Worm (Caenorhabditis elegans): ENCODE measurements around the gene spe-18.

spe-18 gene

ce11 chrII:13122720-13123119 is 30.5 kb downstream of the spe-18 start, which contains the start of gene bath-45:
Gene bath-45, plus strand, starts transcription at chrII:13123020.
- TF ChIP-seq ztf-1 (GFP tag; conservative IDR thresholded peaks at IDR 0.05) (no peak), ZK546.5 (tag; optimal IDR thresholded peaks at IDR 0.05) (no peak), gmeb-1 (tag; optimal IDR thresholded peaks at IDR 0.05) (no peak), lin-11 (tag; optimal IDR thresholded peaks at IDR 0.05) (no peak), fos-1 (tag; optimal IDR thresholded peaks at IDR 0.05) (no peak), mab-5 (tag; optimal IDR thresholded peaks at IDR 0.05) (no peak), nhr-11 (tag; optimal IDR thresholded peaks at IDR 0.05) (no peak), lin-13 (GFP tag; optimal IDR thresholded peaks at IDR 0.05) (no peak), egl-27 (tag; optimal IDR thresholded peaks at IDR 0.05) (no peak), nhr-10 (tag; optimal IDR thresholded peaks at IDR 0.05) (no peak), zag-1 (tag; optimal IDR thresholded peaks at IDR 0.05) (no peak), C34F6.9 (tag; optimal IDR thresholded peaks at IDR 0.05) (no peak), sma-3 (GFP tag; optimal IDR thresholded peaks at IDR 0.05) (no peak), skn-1 (tag; optimal IDR thresholded peaks at IDR 0.05) (no peak), mbf-1 (tag; optimal IDR thresholded peaks at IDR 0.05) (no peak)

ce11 chrII:13117135-13117534 is 36.1 kb downstream of the spe-18 start, which contains the start of gene gfm-1:
Gene gfm-1, plus strand, starts transcription at chrII:13117483.
- TF ChIP-seq lin-11 (tag; optimal IDR thresholded peaks at IDR 0.05) = peak; percentile 1
- peak; percentile 70 for TF ChIP-seq unc-55 (GFP tag; optimal IDR thresholded peaks at IDR 0.05)
- no peak for TF ChIP-seq R02D3.7 (tag; optimal IDR thresholded peaks at IDR 0.05)
- peak in 1 of 2 experiments; percentile 12 for TF ChIP-seq mdl-1 (tag; optimal IDR thresholded peaks at IDR 0.05)
- peak; percentile 71 for TF ChIP-seq F13H6.1 (tag; optimal IDR thresholded peaks at IDR 0.05)
- TF ChIP-seq crh-2 (tag; optimal IDR thresholded peaks at IDR 0.05) = peak; percentile 50
- TF ChIP-seq ama-1 (optimal IDR thresholded peaks at IDR 0.05) = no peak
- peak; percentile 22 for TF ChIP-seq fos-1 (tag; optimal IDR thresholded peaks at IDR 0.05)
- peak; percentile 44 to 77 for TF ChIP-seq lsy-2 (tag; optimal IDR thresholded peaks at IDR 0.05)
- TF ChIP-seq Y55F3AM.14 (GFP tag; optimal IDR thresholded peaks at IDR 0.05) = no peak
- TF ChIP-seq elt-1 (tag; optimal IDR thresholded peaks at IDR 0.05) = no peak
- peak; percentile 72 for TF ChIP-seq sem-4 (tag; optimal IDR thresholded peaks at IDR 0.05)
- TF ChIP-seq C34F6.9 (tag; optimal IDR thresholded peaks at IDR 0.05) = peak; percentile 69
- peak; percentile 82 for TF ChIP-seq sma-9 (GFP tag; optimal IDR thresholded peaks at IDR 0.05)
- TF ChIP-seq sma-9 (tag; optimal IDR thresholded peaks at IDR 0.05) = no peak
- TF ChIP-seq gmeb-1 (tag; optimal IDR thresholded peaks at IDR 0.05) = peak; percentile 75
- peak; percentile 73 for TF ChIP-seq snpc-4 (tag; optimal IDR thresholded peaks at IDR 0.05)
- peak; percentile 21 for TF ChIP-seq nhr-21 (tag; optimal IDR thresholded peaks at IDR 0.05)
- TF ChIP-seq sma-3 (GFP tag; optimal IDR thresholded peaks at IDR 0.05) = peak; percentile 80
- TF ChIP-seq mbf-1 (tag; optimal IDR thresholded peaks at IDR 0.05) = no peak

ce11 chrII:13116710-13117109 is 36.5 kb downstream of the spe-18 start, which contains the start of gene rict-1:
Gene rict-1, minus strand, starts transcription at chrII:13116810.
- TF ChIP-seq unc-62 (GFP tag; optimal IDR thresholded peaks at IDR 0.05) = no peak
- no peak for TF ChIP-seq mdl-1 (tag; optimal IDR thresholded peaks at IDR 0.05)
- no peak for TF ChIP-seq nhr-12 (tag; optimal IDR thresholded peaks at IDR 0.05)
- TF ChIP-seq ztf-4 (tag; optimal IDR thresholded peaks at IDR 0.05) = no peak
- no peak for TF ChIP-seq fos-1 (tag; optimal IDR thresholded peaks at IDR 0.05)
- TF ChIP-seq crh-2 (tag; optimal IDR thresholded peaks at IDR 0.05) = no peak
- TF ChIP-seq zag-1 (tag; optimal IDR thresholded peaks at IDR 0.05) = no peak
- no peak for TF ChIP-seq nhr-129 (tag; optimal IDR thresholded peaks at IDR 0.05)
- TF ChIP-seq ceh-82 (tag; optimal IDR thresholded peaks at IDR 0.05) = no peak
- no peak for TF ChIP-seq lsy-2 (tag; optimal IDR thresholded peaks at IDR 0.05)
- TF ChIP-seq alr-1 (tag; optimal IDR thresholded peaks at IDR 0.05) = no peak
- TF ChIP-seq nhr-6 (tag; optimal IDR thresholded peaks at IDR 0.05) = no peak
- TF ChIP-seq R02D3.7 (tag; optimal IDR thresholded peaks at IDR 0.05) = no peak
- no peak for TF ChIP-seq nhr-77 (tag; optimal IDR thresholded peaks at IDR 0.05)

ce11 chrII:13107719-13108118 is 45.5 kb downstream of the spe-18 start, which contains the start of gene pqn-32:
Gene pqn-32, plus strand, starts transcription at chrII:13108019.
- no peak for TF ChIP-seq mdl-1 (tag; optimal IDR thresholded peaks at IDR 0.05)
- no peak for TF ChIP-seq snpc-4 (tag; optimal IDR thresholded peaks at IDR 0.05)
- TF ChIP-seq unc-62 (GFP tag; optimal IDR thresholded peaks at IDR 0.05) = no peak
- no peak for TF ChIP-seq zag-1 (tag; optimal IDR thresholded peaks at IDR 0.05)
- no peak for TF ChIP-seq nhr-21 (tag; optimal IDR thresholded peaks at IDR 0.05)
- TF ChIP-seq ceh-16 (tag; optimal IDR thresholded peaks at IDR 0.05) = no peak
- TF ChIP-seq unc-55 (GFP tag; optimal IDR thresholded peaks at IDR 0.05) = no peak
- no peak for TF ChIP-seq lin-39 (tag; optimal IDR thresholded peaks at IDR 0.05)
- TF ChIP-seq ztf-11 (tag; optimal IDR thresholded peaks at IDR 0.05) = no peak
- no peak for TF ChIP-seq elt-1 (tag; optimal IDR thresholded peaks at IDR 0.05)
- no peak for TF ChIP-seq mab-5 (tag; optimal IDR thresholded peaks at IDR 0.05)
